Fruit fly (Drosophila melanogaster): ENCODE results near the gene Ccp84Ag.

dm6 chr3R:6659941-6660340 is 26.6 kb upstream of the Ccp84Ag start, which contains the start of gene agt:
- no peak for TF ChIP-seq h (optimal IDR thresholded peaks at IDR 0.05)
- no peak for TF ChIP-seq insv (optimal IDR thresholded peaks at IDR 0.05)

Data from Kc167 (cell line).